Fruit fly (Drosophila melanogaster) whole organism, prepupa: ENCODE data around the gene CheB38a.

Experiments used
- Blimp-1 ChIP-seq: fragments of 200-800 bp; sonication (Bioruptor generic); optimal IDR thresholded peaks from 3 replicates; lab custom pipeline; 2017; ENCODE audit warnings: missing biosample characterization, missing genetic modification characterization, mild to moderate bottlenecking, moderate library complexity, missing genetic modification reagents
- CG10669 ChIP-seq: fragments of 200-800 bp; sonication (Bioruptor generic); optimal IDR thresholded peaks from 3 replicates; lab custom pipeline; 2018; ENCODE audit warnings: missing biosample characterization, mild to moderate bottlenecking, missing genetic modification characterization, moderate library complexity
- CG11294 ChIP-seq: fragments of 200-800 bp; sonication (Bioruptor generic); IDR thresholded peaks from 2 replicates; pipeline ENCODE4 v1.3.6; 2022; ENCODE audit warnings: missing biosample characterization, missing genetic modification characterization
- CG11762 ChIP-seq: fragments of 200-800 bp; sonication (Bioruptor generic); optimal IDR thresholded peaks from 3 replicates; lab custom pipeline; 2016; ENCODE audit warnings: missing biosample characterization, missing genetic modification characterization; ENCODE audit not compliant: insufficient read depth
- CG11902 ChIP-seq: fragments of 200-800 bp; sonication (Bioruptor generic); optimal IDR thresholded peaks from 3 replicates; lab custom pipeline; 2016; ENCODE audit warnings: missing biosample characterization, missing genetic modification characterization
- CG15336 ChIP-seq: fragments of 200-800 bp; sonication (Bioruptor generic); IDR thresholded peaks from 2 replicates; pipeline ENCODE4 v1.3.6; 2022; ENCODE audit warnings: missing biosample characterization, missing genetic modification characterization
- CG1621 ChIP-seq: fragments of 200-800 bp; sonication (Bioruptor generic); optimal IDR thresholded peaks from 3 replicates; lab custom pipeline; 2018; ENCODE audit warnings: missing biosample characterization, mild to moderate bottlenecking, missing genetic modification characterization
- CG3032 ChIP-seq: fragments of 200-800 bp; optimal IDR thresholded peaks from 2 replicates; lab custom pipeline; 2019; ENCODE audit warnings: missing biosample characterization, mild to moderate bottlenecking, missing genetic modification characterization, moderate library complexity
- CG32006 ChIP-seq: fragments of 200-800 bp; sonication (Bioruptor generic); optimal IDR thresholded peaks from 3 replicates; lab custom pipeline; 2017; ENCODE audit warnings: missing biosample characterization, mild to moderate bottlenecking, missing genetic modification characterization
- CG34406 ChIP-seq: fragments of 200-800 bp; sonication (Bioruptor generic); optimal IDR thresholded peaks from 3 replicates; lab custom pipeline; 2016; ENCODE audit warnings: missing biosample characterization, missing genetic modification characterization
- CG3919 ChIP-seq: fragments of 200-800 bp; sonication (Bioruptor generic); optimal IDR thresholded peaks from 3 replicates; lab custom pipeline; 2016; ENCODE audit warnings: missing biosample characterization, missing genetic modification characterization
- CG4318 ChIP-seq: fragments of 200-800 bp; sonication (Bioruptor generic); optimal IDR thresholded peaks from 3 replicates; lab custom pipeline; 2017; ENCODE audit warnings: missing biosample characterization, mild to moderate bottlenecking, missing genetic modification characterization
- CG6163 ChIP-seq: fragments of 200-800 bp; sonication (Bioruptor generic); IDR thresholded peaks from 3 replicates; pipeline ENCODE4 v1.3.6; 2022; ENCODE audit warnings: missing biosample characterization, missing genetic modification characterization
- CG6276 ChIP-seq: fragments of 200-800 bp; sonication (Bioruptor generic); optimal IDR thresholded peaks from 2 replicates; lab custom pipeline; 2017; ENCODE audit warnings: missing biosample characterization, mild to moderate bottlenecking, missing genetic modification characterization
- CG6792 ChIP-seq: fragments of 200-800 bp; sonication (Bioruptor generic); optimal IDR thresholded peaks from 3 replicates; lab custom pipeline; 2016; ENCODE audit warnings: missing biosample characterization, missing genetic modification characterization
- CG7368 ChIP-seq: fragments of 200-800 bp; sonication (Bioruptor generic); optimal IDR thresholded peaks from 3 replicates; lab custom pipeline; 2016; ENCODE audit warnings: missing biosample characterization, missing genetic modification characterization
- CG8119 ChIP-seq: fragments of 200-800 bp; sonication (Bioruptor generic); IDR thresholded peaks from 3 replicates; pipeline ENCODE4 v1.3.6; 2022; ENCODE audit warnings: missing biosample characterization, missing genetic modification characterization
- CG8632 ChIP-seq: fragments of 200-800 bp; sonication (Bioruptor generic); optimal IDR thresholded peaks from 3 replicates; lab custom pipeline; 2016; ENCODE audit warnings: missing biosample characterization, missing genetic modification characterization
- CG9139 ChIP-seq: fragments of 200-800 bp; sonication (Bioruptor generic); optimal IDR thresholded peaks from 3 replicates; lab custom pipeline; 2017; ENCODE audit warnings: missing biosample characterization, mild to moderate bottlenecking, missing genetic modification characterization
- Eip75B ChIP-seq: fragments of 200-800 bp; sonication (Bioruptor generic); optimal IDR thresholded peaks from 3 replicates; lab custom pipeline; 2016; ENCODE audit warnings: missing biosample characterization, missing genetic modification characterization
- Eip78C ChIP-seq: fragments of 200-800 bp; sonication (Bioruptor generic); peaks from one replicate; lab custom pipeline; 2016; ENCODE audit warnings: missing biosample characterization, missing genetic modification characterization
- Ets96B ChIP-seq: fragments of 200-800 bp; optimal IDR thresholded peaks from 2 replicates; lab custom pipeline; 2019; ENCODE audit warnings: missing biosample characterization, mild to moderate bottlenecking, missing genetic modification characterization, moderate library complexity
- Gug ChIP-seq: fragments of 200-800 bp; sonication (Bioruptor generic); IDR thresholded peaks from 2 replicates; pipeline ENCODE4 v1.3.6; 2022; ENCODE audit warnings: missing biosample characterization, missing genetic modification characterization
- Hr4 ChIP-seq: fragments of 200-800 bp; sonication (Bioruptor generic); optimal IDR thresholded peaks from 3 replicates; lab custom pipeline; 2016; ENCODE audit warnings: missing biosample characterization, missing genetic modification characterization
- Lpt ChIP-seq: fragments of 200-800 bp; sonication (Bioruptor generic); optimal IDR thresholded peaks from 3 replicates; lab custom pipeline; 2016; ENCODE audit warnings: missing biosample characterization, missing genetic modification characterization
- Met ChIP-seq: fragments of 200-800 bp; sonication (Bioruptor generic); optimal IDR thresholded peaks from 3 replicates; lab custom pipeline; 2016; ENCODE audit warnings: missing biosample characterization, missing genetic modification characterization
- OdsH ChIP-seq: fragments of 200-800 bp; sonication (Bioruptor generic); optimal IDR thresholded peaks from 3 replicates; lab custom pipeline; 2016; ENCODE audit warnings: missing biosample characterization, missing genetic modification characterization
- Smox ChIP-seq: fragments of 200-800 bp; sonication (Bioruptor generic); optimal IDR thresholded peaks from 3 replicates; lab custom pipeline; 2016; ENCODE audit warnings: missing biosample characterization, missing genetic modification characterization
- Sox102F ChIP-seq: fragments of 200-800 bp; sonication (Bioruptor generic); optimal IDR thresholded peaks from 2 replicates; lab custom pipeline; 2016; ENCODE audit warnings: missing biosample characterization, mild to moderate bottlenecking, missing genetic modification characterization
- Sox15 ChIP-seq: fragments of 200-800 bp; sonication (Bioruptor generic); optimal IDR thresholded peaks from 3 replicates; lab custom pipeline; 2016; ENCODE audit warnings: missing biosample characterization, missing genetic modification characterization
- achi ChIP-seq: fragments of 200-800 bp; sonication (Bioruptor generic); optimal IDR thresholded peaks from 3 replicates; lab custom pipeline; 2016; ENCODE audit warnings: missing biosample characterization, missing genetic modification characterization
- acj6 ChIP-seq: fragments of 200-800 bp; sonication (Bioruptor generic); optimal IDR thresholded peaks from 3 replicates; lab custom pipeline; 2016; ENCODE audit warnings: missing biosample characterization, missing genetic modification characterization
- cyc ChIP-seq: fragments of 200-800 bp; sonication (Bioruptor generic); optimal IDR thresholded peaks from 3 replicates; lab custom pipeline; 2016; ENCODE audit warnings: missing biosample characterization, missing genetic modification characterization
- dac ChIP-seq: fragments of 200-800 bp; sonication (Bioruptor generic); optimal IDR thresholded peaks from 2 replicates; lab custom pipeline; 2017; ENCODE audit warnings: missing biosample characterization, mild to moderate bottlenecking, missing genetic modification characterization
- eg ChIP-seq: fragments of 200-800 bp; sonication (Bioruptor generic); IDR thresholded peaks from 3 replicates; pipeline ENCODE4 v1.3.6; 2022; ENCODE audit warnings: missing biosample characterization, missing genetic modification characterization
- esn ChIP-seq: fragments of 200-800 bp; sonication (Bioruptor generic); optimal IDR thresholded peaks from 2 replicates; lab custom pipeline; 2016; ENCODE audit warnings: missing biosample characterization, mild to moderate bottlenecking, missing genetic modification characterization, moderate library complexity
- lz ChIP-seq: fragments of 200-800 bp; sonication (Bioruptor generic); optimal IDR thresholded peaks from 3 replicates; lab custom pipeline; 2016; ENCODE audit warnings: missing biosample characterization, missing genetic modification characterization
- net ChIP-seq: fragments of 200-800 bp; sonication (Bioruptor generic); optimal IDR thresholded peaks from 3 replicates; lab custom pipeline; 2016; ENCODE audit warnings: missing biosample characterization, missing genetic modification characterization
- salr ChIP-seq, 2 experiments: fragments of 200-800 bp; sonication (Bioruptor generic); optimal IDR thresholded peaks; 3 replicates each; lab custom pipeline; 2016 to 2018; ENCODE audit warnings: missing biosample characterization in 2 of 2, missing genetic modification characterization in 2 of 2, mild to moderate bottlenecking in 1 of 2
- spab ChIP-seq: fragments of 200-800 bp; sonication (Bioruptor generic); optimal IDR thresholded peaks from 2 replicates; lab custom pipeline; 2017; ENCODE audit warnings: missing biosample characterization, mild to moderate bottlenecking, missing genetic modification characterization, missing genetic modification reagents
- svp ChIP-seq: fragments of 200-800 bp; sonication (Bioruptor generic); peaks from one replicate; lab custom pipeline; 2016; ENCODE audit warnings: missing biosample characterization, missing genetic modification characterization
- topi ChIP-seq: fragments of 200-800 bp; sonication (Bioruptor generic); optimal IDR thresholded peaks from 3 replicates; lab custom pipeline; 2016; ENCODE audit warnings: missing biosample characterization, missing genetic modification characterization
- vri ChIP-seq: fragments of 200-800 bp; sonication (Bioruptor generic); optimal IDR thresholded peaks from 3 replicates; lab custom pipeline; 2016; ENCODE audit warnings: missing biosample characterization, mild to moderate bottlenecking, missing genetic modification characterization

The CheB38a gene

DNA sequence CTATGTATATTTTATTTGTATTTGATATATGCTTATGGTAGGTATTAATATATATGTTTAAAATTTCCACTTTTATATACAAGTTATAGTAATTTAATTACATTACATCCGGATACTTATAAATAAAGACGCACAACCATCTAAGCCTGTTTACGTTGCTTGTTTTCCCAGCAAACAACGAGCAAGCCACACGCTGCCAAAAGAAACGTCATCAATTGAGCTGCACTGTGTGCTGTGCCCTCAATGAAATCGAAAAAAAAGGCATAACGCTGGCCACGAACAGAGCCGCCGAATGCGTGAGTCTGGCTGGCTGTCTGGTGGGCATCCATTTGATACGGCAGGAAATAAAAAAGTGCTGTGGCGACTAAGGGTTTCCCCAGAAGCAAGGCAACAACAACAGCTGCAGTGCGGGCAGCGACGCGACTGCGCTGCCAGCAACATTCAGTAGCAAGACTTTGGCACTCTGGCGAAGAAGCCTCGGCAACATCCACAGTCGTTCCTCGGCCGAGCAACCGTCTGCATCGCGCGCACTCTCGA is 33.8 kb upstream of the CheB38a start, which contains the start of gene twit:
twit (plus strand) TSS at position 487 of the 537 bp plus-strand sequence.
- TF ChIP-seq CG6792 (GFP tag; lab: Kevin White, UChicago) (no peak), CG3032 (no peak), CG10669 (GFP tag; lab: Kevin White, UChicago) (no peak), Blimp-1 (GFP tag; lab: Kevin White, UChicago) (no peak), esn (GFP tag; lab: Kevin White, UChicago) (no peak), CG15336 (GFP tag; lab: Robert Waterston, UW) (no peak), Lpt (GFP tag; lab: Kevin White, UChicago) (no peak), CG8119 (GFP tag; lab: Robert Waterston, UW) (no peak), CG9139 (GFP tag; lab: Kevin White, UChicago) (no peak), Smox (GFP tag; lab: Kevin White, UChicago) (no peak), Gug (GFP tag; lab: Robert Waterston, UW) (no peak), dac (GFP tag; lab: Kevin White, UChicago) (no peak), vri (GFP tag; lab: Kevin White, UChicago) (no peak), CG6276 (no peak), CG8632 (GFP tag; lab: Kevin White, UChicago) (no peak)

DNA sequence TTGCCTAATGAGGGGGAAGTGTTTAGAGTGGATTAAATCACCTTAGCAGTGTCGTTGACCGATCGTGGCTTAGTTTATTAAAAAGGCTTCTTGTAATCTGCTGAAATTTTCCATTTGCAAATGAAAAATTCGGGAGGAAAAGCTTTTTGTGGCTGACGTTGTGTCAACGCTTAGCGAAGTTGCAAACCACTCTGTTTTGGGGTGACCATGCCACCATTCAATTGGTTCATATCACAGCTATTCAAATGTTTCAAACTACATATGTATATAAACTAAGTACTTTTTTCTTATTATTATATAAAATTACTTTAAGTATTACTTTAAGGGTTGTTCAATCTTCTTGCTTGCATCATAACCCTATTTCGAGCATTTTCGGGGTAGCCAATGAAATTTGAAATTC is 33.3 kb upstream of the CheB38a start:
- no peak for TF ChIP-seq Sox15 (GFP tag; lab: Kevin White, UChicago)
- TF ChIP-seq dac (GFP tag; lab: Kevin White, UChicago) = no peak
- TF ChIP-seq Eip78C = peak; percentile 14
- no peak for TF ChIP-seq Gug (GFP tag; lab: Robert Waterston, UW)
- TF ChIP-seq Eip75B (GFP tag; lab: Kevin White, UChicago) = no peak
- no peak for TF ChIP-seq CG1621 (tag; lab: Kevin White, UChicago)
- TF ChIP-seq, all 60 proteins: peak for 1

DNA sequence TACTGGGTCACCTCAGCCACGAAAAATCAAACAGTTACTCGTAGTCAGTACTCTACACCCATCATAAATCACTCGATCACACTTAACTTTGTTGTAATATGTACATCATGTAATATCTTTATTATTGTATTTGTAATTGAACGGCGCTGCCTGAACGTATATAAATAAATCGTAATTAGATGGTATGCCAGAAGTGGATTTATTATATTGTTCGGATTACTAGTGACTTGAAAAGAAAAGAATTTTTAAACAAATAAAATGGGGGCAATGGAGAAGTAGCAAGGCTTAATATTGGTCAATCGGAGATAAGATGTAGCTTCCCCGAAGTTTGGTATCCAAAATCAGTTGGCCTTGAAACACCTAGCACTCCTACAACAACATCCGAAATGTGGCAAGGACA is 30.7 kb upstream of the CheB38a start, which contains the start of gene CG14402:
CG14402 (plus strand) TSS at position 301 of the 400 bp plus-strand sequence.
- no peak for TF ChIP-seq CG1621 (tag; lab: Kevin White, UChicago)
- no peak for TF ChIP-seq topi
- no peak for TF ChIP-seq lz (GFP tag; lab: Kevin White, UChicago)
- TF ChIP-seq vri (GFP tag; lab: Kevin White, UChicago) = no peak
- TF ChIP-seq CG7368 = no peak
- no peak for TF ChIP-seq spab
- no peak for TF ChIP-seq CG4318 (GFP tag; lab: Kevin White, UChicago)
- TF ChIP-seq CG6276 = no peak
- no peak for TF ChIP-seq esn (GFP tag; lab: Kevin White, UChicago)
- no peak for TF ChIP-seq CG6163
- TF ChIP-seq CG3919 = no peak
- no peak for TF ChIP-seq acj6 (GFP tag; lab: Kevin White, UChicago)
- TF ChIP-seq net (GFP tag; lab: Kevin White, UChicago) = no peak
- no peak for TF ChIP-seq CG34406 (GFP tag; lab: Kevin White, UChicago)
- no peak for TF ChIP-seq Ets96B (tag; lab: Kevin White, UChicago)
- no peak for TF ChIP-seq Met (GFP tag; lab: Kevin White, UChicago)
- no peak for TF ChIP-seq svp (GFP tag; lab: Kevin White, UChicago)
- TF ChIP-seq Sox102F = no peak
- no peak for TF ChIP-seq CG11294 (GFP tag; lab: Robert Waterston, UW)
- no peak for TF ChIP-seq CG10669 (GFP tag; lab: Kevin White, UChicago)

DNA sequence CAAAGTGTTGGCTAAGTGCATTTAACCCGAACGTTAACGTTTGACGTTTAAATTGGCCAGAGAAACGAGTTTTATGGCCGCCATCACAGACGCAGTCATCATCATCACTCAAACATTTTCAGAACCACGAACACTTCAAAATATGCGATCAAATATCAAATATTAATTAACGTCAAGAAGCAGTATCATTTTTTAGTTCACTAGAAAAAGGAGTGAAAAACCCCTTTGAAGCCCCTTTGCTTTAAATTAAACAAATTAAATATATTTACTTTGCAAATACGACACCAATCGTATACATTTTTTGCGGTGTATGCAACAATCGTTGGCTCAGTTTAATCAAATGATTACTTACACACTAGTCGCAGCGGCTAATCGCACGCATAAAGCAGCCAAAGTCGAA is 26.0 kb upstream of the CheB38a start:
- no peak for TF ChIP-seq Gug (GFP tag; lab: Robert Waterston, UW)
- no peak for TF ChIP-seq Sox102F
- peak; percentile 51 for TF ChIP-seq CG6276
- TF ChIP-seq lz (GFP tag; lab: Kevin White, UChicago) = no peak
- TF ChIP-seq CG4318 (GFP tag; lab: Kevin White, UChicago) = peak; percentile 28
- peak; percentile 59 for TF ChIP-seq CG15336 (GFP tag; lab: Robert Waterston, UW)
- TF ChIP-seq CG9139 (GFP tag; lab: Kevin White, UChicago) = no peak
- TF ChIP-seq Hr4 (GFP tag; lab: Kevin White, UChicago) = peak; percentile 69
- TF ChIP-seq dac (GFP tag; lab: Kevin White, UChicago) = no peak
- no peak for TF ChIP-seq CG1621 (tag; lab: Kevin White, UChicago)
- TF ChIP-seq CG11902 (GFP tag; lab: Kevin White, UChicago) = no peak
- no peak for TF ChIP-seq CG3919
- peak; percentile 64 for TF ChIP-seq eg (GFP tag; lab: Robert Waterston, UW)
- TF ChIP-seq CG11762 = no peak
- TF ChIP-seq salr (GFP tag; optimal IDR thresholded peaks at IDR 0.05; lab: Kevin White, UChicago) = peak in 1 of 2 experiments; percentile 57
- TF ChIP-seq CG32006 (GFP tag; lab: Kevin White, UChicago) = peak; percentile 72
- no peak for TF ChIP-seq CG8632 (GFP tag; lab: Kevin White, UChicago)
- TF ChIP-seq achi (GFP tag; lab: Kevin White, UChicago) = peak; percentile 15
- TF ChIP-seq CG3032 = no peak
- peak; percentile 51; the same call in 2 of the 3 replicates for TF ChIP-seq CG8119 (GFP tag; lab: Robert Waterston, UW)
- peak; percentile 25 for TF ChIP-seq OdsH (GFP tag; lab: Kevin White, UChicago)
- TF ChIP-seq Ets96B (tag; lab: Kevin White, UChicago) = no peak
- TF ChIP-seq Lpt (GFP tag; lab: Kevin White, UChicago) = peak; percentile 11
- no peak for TF ChIP-seq cyc (GFP tag; lab: Kevin White, UChicago)
- TF ChIP-seq Eip78C = peak; percentile 64
- TF ChIP-seq net (GFP tag; lab: Kevin White, UChicago) = peak; percentile 4
